Worm (Caenorhabditis elegans): ENCODE data around the gene ifd-2.

ifd-2 gene

DNA sequence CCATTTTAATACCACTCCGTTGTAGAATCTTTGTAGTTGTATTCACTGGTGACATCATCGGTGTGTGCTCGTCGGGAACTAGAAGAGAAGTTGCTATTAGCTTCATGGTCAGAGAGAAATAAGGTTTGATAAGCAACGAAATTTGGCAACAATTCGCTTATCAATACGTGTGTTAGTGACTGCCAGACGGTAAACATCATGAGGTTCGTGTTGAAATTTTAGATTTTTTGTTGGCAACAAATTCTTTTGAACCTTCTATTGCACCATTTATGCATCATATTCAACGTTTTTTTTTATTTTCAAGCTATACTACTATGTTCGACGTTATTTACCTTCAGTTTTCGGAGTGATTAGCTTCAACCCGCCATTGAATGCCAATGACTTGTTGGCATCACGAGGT, 8.0 kb upstream of the ifd-2 start:
- TF ChIP-seq dox-1 (GFP tag; IDR thresholded peaks at IDR 0.05), result peak; percentile 44; the same call in 1 of the 2 replicates
- peak; percentile 18 for TF ChIP-seq atf-7 (tag; optimal IDR thresholded peaks at IDR 0.05)
- peak; percentile 92 for TF ChIP-seq nhr-80 (tag; optimal IDR thresholded peaks at IDR 0.05)
- TF ChIP-seq hlh-26 (GFP tag; conservative IDR thresholded peaks at IDR 0.05), result no peak
- TF ChIP-seq snpc-1.3 (tag; optimal IDR thresholded peaks at IDR 0.05; ENCODE audit: insufficient read depth), result no peak
- no peak for TF ChIP-seq T26A5.8 (tag; optimal IDR thresholded peaks at IDR 0.05)
- TF ChIP-seq dpl-1 (GFP tag; optimal IDR thresholded peaks at IDR 0.05), result no peak
- no peak for TF ChIP-seq hlh-12 (tag; optimal IDR thresholded peaks at IDR 0.05)
- no peak; the same call in 1 of the 2 replicates for TF ChIP-seq cebp-1 (GFP tag; IDR thresholded peaks at IDR 0.05)
- peak; percentile 60 for TF ChIP-seq cebp-1 (tag; optimal IDR thresholded peaks at IDR 0.05)
- TF ChIP-seq unc-62 (GFP tag; optimal IDR thresholded peaks at IDR 0.05), result no peak
- peak; percentile 19 to 63 for TF ChIP-seq let-607 (tag; optimal IDR thresholded peaks at IDR 0.05)
- TF ChIP-seq nhr-179 (tag; optimal IDR thresholded peaks at IDR 0.05), result no peak

- TF ChIP-seq Y67H2A.10 (GFP tag; conservative IDR thresholded peaks at IDR 0.05), result no peak
These were observed 2.3 kb upstream of the ifd-2 start for ce11 chrX:817984-818383.

DNA sequence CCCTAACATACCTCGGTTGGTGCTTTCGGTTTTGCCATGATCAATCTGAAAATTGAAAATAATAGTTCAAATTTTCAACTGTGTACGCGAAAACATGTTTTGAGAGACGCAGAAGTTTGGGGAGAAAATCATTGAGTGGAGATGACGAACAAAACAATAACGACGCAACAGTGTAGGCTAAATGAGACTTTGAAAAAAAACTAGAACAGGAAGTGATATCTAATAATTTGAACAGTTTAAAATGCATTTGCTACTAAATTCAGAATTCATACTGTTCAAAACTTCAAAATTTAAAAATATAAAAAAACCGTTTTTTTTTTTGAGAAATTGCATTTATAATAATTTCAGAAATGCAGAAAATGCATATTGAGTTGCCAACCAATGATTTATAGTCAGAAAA, 2.7 kb downstream of the ifd-2 start, which contains the start of gene F25E2.3:
Gene F25E2.3 (minus strand): TSS at position 101 of the 400 bp plus-strand sequence.
- no peak for TF ChIP-seq pha-4 (tag; optimal IDR thresholded peaks at IDR 0.05)
- TF ChIP-seq egl-18 (GFP tag; IDR thresholded peaks at IDR 0.05), result no peak
- TF ChIP-seq lag-1 (GFP tag; IDR thresholded peaks at IDR 0.05), result no peak
- TF ChIP-seq hlh-12 (tag; optimal IDR thresholded peaks at IDR 0.05), result no peak
- no peak for TF ChIP-seq cebp-2 (GFP tag; IDR thresholded peaks at IDR 0.05)
- TF ChIP-seq lin-40 (tag; optimal IDR thresholded peaks at IDR 0.05), result no peak
- no peak for TF ChIP-seq madf-10 (tag; optimal IDR thresholded peaks at IDR 0.05)
- no peak for TF ChIP-seq F55B11.4 (tag; optimal IDR thresholded peaks at IDR 0.05; ENCODE audit: borderline replicate concordance, insufficient read depth)

ce11 chrX:812264-812663, 3.5 kb downstream of the ifd-2 start:
- TF ChIP-seq nhr-80 (tag; optimal IDR thresholded peaks at IDR 0.05) (peak; percentile 36), let-607 (tag; optimal IDR thresholded peaks at IDR 0.05) (peak in 1 of 2 experiments; percentile 17), lin-35 (GFP tag; optimal IDR thresholded peaks at IDR 0.05) (no peak)

ce11 chrX:810694-811093, 5.0 kb downstream of the ifd-2 start, which contains the start of gene F25E2.2:
Gene F25E2.2 (minus strand): TSS chrX:810794.
- TF ChIP-seq ztf-28 (GFP tag; IDR thresholded peaks at IDR 0.05) (no peak), F55B11.4 (tag; optimal IDR thresholded peaks at IDR 0.05; ENCODE audit: borderline replicate concordance, insufficient read depth) (no peak)

DNA sequence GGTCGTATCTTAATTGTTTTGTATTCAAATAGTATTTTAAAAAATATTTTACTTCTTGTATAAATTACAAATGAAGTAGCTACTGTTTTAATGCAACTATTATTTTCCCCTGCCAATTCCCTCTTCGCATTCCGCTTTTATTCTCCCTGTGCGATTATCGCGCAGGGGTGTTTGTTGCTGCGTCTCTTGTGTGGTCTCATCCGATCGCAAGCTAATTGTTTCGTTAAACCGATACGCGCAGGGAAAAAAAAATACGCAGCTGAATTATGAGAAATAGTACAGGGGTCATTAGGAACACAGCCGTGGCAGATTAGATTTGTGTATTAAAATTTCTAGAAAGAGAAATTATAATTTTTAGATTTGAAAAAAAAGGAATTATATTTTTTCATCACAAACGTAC, 9.2 kb downstream of the ifd-2 start:
- TF ChIP-seq somi-1 (GFP tag; optimal IDR thresholded peaks at IDR 0.05), result peak; percentile 95
- peak; percentile 74; the same call in 1 of the 2 replicates for TF ChIP-seq Y95B8A.8 (GFP tag; IDR thresholded peaks at IDR 0.05)
- TF ChIP-seq F39B2.1 (GFP tag; IDR thresholded peaks at IDR 0.05), result no peak
- TF ChIP-seq nhr-27 (tag; optimal IDR thresholded peaks at IDR 0.05), result peak; percentile 88
- peak; percentile 57 for TF ChIP-seq B0261.1 (tag; optimal IDR thresholded peaks at IDR 0.05)
- peak; percentile 88 for TF ChIP-seq lin-26 (GFP tag; IDR thresholded peaks at IDR 0.05)
- peak; percentile 84 for TF ChIP-seq nhr-179 (tag; optimal IDR thresholded peaks at IDR 0.05)
- TF ChIP-seq zfh-2 (GFP tag; conservative IDR thresholded peaks at IDR 0.05), result no peak
- peak; percentile 83 to 95 for TF ChIP-seq let-607 (tag; optimal IDR thresholded peaks at IDR 0.05)
- TF ChIP-seq lir-1 (GFP tag; conservative IDR thresholded peaks at IDR 0.05), result peak; percentile 89
- TF ChIP-seq ztf-25 (GFP tag; IDR thresholded peaks at IDR 0.05), result no peak
- TF ChIP-seq Y67H2A.10 (GFP tag; conservative IDR thresholded peaks at IDR 0.05), result peak; percentile 42; the same call in 1 of the 2 replicates
- TF ChIP-seq lin-40 (tag; optimal IDR thresholded peaks at IDR 0.05), result peak; percentile 100
- no peak for TF ChIP-seq ceh-91 (GFP tag; IDR thresholded peaks at IDR 0.05)
- no peak for TF ChIP-seq fkh-3 (tag; optimal IDR thresholded peaks at IDR 0.05)
- TF ChIP-seq D2030.7 (GFP tag; IDR thresholded peaks at IDR 0.05), result no peak; the same call in 1 of the 2 replicates
- no peak for TF ChIP-seq Y53F4B.3 (GFP tag; IDR thresholded peaks at IDR 0.05)
- TF ChIP-seq snpc-3.4 (tag; optimal IDR thresholded peaks at IDR 0.05), result peak; percentile 40
- TF ChIP-seq lin-54 (GFP tag; optimal IDR thresholded peaks at IDR 0.05), result peak; percentile 92
- peak; percentile 4 for TF ChIP-seq rpc-1 (optimal IDR thresholded peaks at IDR 0.05)
- TF ChIP-seq rpc-1 (tag; optimal IDR thresholded peaks at IDR 0.05), result no peak

All from whole organism, young adult.